Worm (Caenorhabditis elegans) whole organism, L1 larva: Measurements from ENCODE around the gene pei-1.

Source experiments
- dpl-1 ChIP-seq, 3 experiments: fragments of 150-350 bp in 2 of 3; sonication (generic microtip) in 1 of 3; optimal IDR thresholded peaks; 2 replicates each; lab custom pipeline; 2014 to 2017; ENCODE audit warnings: missing biosample characterization in 3 of 3, missing genetic modification characterization in 3 of 3, missing genetic modification reagents in 3 of 3
- dsc-1 ChIP-seq: sonication (generic microtip); optimal IDR thresholded peaks from 2 replicates; lab custom pipeline; 2016; ENCODE audit warnings: mild to moderate bottlenecking, missing genetic modification characterization, missing compliant biosample characterization
- fkh-10 ChIP-seq: sonication (generic microtip); optimal IDR thresholded peaks from 2 replicates; lab custom pipeline; 2017; ENCODE audit warnings: missing biosample characterization, missing genetic modification reagents, missing genetic modification characterization
- fos-1 ChIP-seq: fragments of 150-350 bp; optimal IDR thresholded peaks from 2 replicates; lab custom pipeline; 2014; ENCODE audit warnings: missing biosample characterization, missing genetic modification characterization
- hpl-2 ChIP-seq: fragments of 150-350 bp; optimal IDR thresholded peaks from 2 replicates; lab custom pipeline; 2014; ENCODE audit warnings: missing biosample characterization, missing genetic modification reagents, missing genetic modification characterization
- jun-1 ChIP-seq: fragments of 150-350 bp; optimal IDR thresholded peaks from 2 replicates; lab custom pipeline; 2014; ENCODE audit warnings: missing biosample characterization, missing genetic modification reagents, missing genetic modification characterization
- lin-13 ChIP-seq: fragments of 150-350 bp; optimal IDR thresholded peaks from 2 replicates; lab custom pipeline; 2014; ENCODE audit warnings: missing biosample characterization, missing genetic modification reagents, missing genetic modification characterization
- mab-9 ChIP-seq: fragments of 200-800 bp; sonication (Bioruptor generic); IDR thresholded peaks from 2 replicates; pipeline ENCODE4 v1.3.6; 2022; ENCODE audit warnings: missing genetic modification reagents, missing genetic modification characterization, missing compliant biosample characterization
- mdl-1 ChIP-seq, 2 experiments: fragments of 150-350 bp; optimal IDR thresholded peaks; 2 replicates each; lab custom pipeline; 2014 to 2017; ENCODE audit warnings: missing biosample characterization in 2 of 2, missing genetic modification characterization in 2 of 2, inconsistent platforms in 1 of 2
- nhr-76 ChIP-seq: sonication (generic microtip); optimal IDR thresholded peaks from 2 replicates; lab custom pipeline; 2017; ENCODE audit warnings: missing biosample characterization, missing genetic modification characterization
- nhr-90 ChIP-seq: sonication (generic microtip); optimal IDR thresholded peaks from 2 replicates; lab custom pipeline; 2016; ENCODE audit warnings: mild to moderate bottlenecking, missing genetic modification characterization, missing compliant biosample characterization; ENCODE audit not compliant: poor library complexity
- skn-1 ChIP-seq: fragments of 150-350 bp; optimal IDR thresholded peaks from 2 replicates; lab custom pipeline; 2014; ENCODE audit warnings: missing biosample characterization, missing genetic modification characterization

DNA sequence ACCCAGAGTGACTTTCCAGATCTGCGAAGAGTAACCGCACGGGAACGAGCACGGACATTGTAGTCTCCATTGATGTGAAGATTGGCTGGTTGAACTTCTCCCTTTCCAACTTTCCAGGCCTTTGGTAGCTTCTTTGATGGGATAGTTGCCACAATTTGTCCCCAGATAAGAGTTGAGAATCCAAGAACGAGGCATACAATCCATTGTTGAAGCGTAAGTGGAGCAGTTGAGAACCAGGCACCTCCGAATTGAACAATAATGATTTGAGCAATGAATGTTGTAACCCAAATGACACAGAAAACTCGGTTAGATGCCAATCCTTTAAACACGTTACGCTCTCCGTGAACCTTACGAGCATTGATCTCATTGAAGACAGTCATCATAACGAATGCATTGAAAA is 34.7 kb upstream of the pei-1 start:
- TF ChIP-seq nhr-90 (tag; lab: Kevin White, UChicago), result no peak
- no peak for TF ChIP-seq hpl-2
- no peak for TF ChIP-seq fos-1
- no peak for TF ChIP-seq dsc-1 (tag; lab: Kevin White, UChicago)
- no peak for TF ChIP-seq mdl-1 (tag; optimal IDR thresholded peaks at IDR 0.05; lab: Kevin White, UChicago)
- TF ChIP-seq dpl-1 (GFP tag; optimal IDR thresholded peaks at IDR 0.05; lab: Kevin White, UChicago), result no peak
- no peak for TF ChIP-seq fkh-10 (GFP tag; lab: Kevin White, UChicago)
- no peak for TF ChIP-seq lin-13
- no peak for TF ChIP-seq mab-9
- no peak for TF ChIP-seq nhr-76 (tag; lab: Kevin White, UChicago)
- no peak for TF ChIP-seq skn-1 (tag; lab: Kevin White, UChicago)
- TF ChIP-seq jun-1 (tag; lab: Kevin White, UChicago), result no peak
